Fruit fly (Drosophila melanogaster) whole organism, prepupa: Measurements from ENCODE around the gene Myt1.

Experiments
- CG10631 ChIP-seq: fragments of 200-800 bp; sonication (Bioruptor generic); optimal IDR thresholded peaks from 2 replicates; lab custom pipeline; 2016; ENCODE audit warnings: missing biosample characterization, missing genetic modification characterization
- CG10669 ChIP-seq: fragments of 200-800 bp; sonication (Bioruptor generic); optimal IDR thresholded peaks from 3 replicates; lab custom pipeline; 2018; ENCODE audit warnings: missing biosample characterization, mild to moderate bottlenecking, missing genetic modification characterization, moderate library complexity
- CG11902 ChIP-seq: fragments of 200-800 bp; sonication (Bioruptor generic); optimal IDR thresholded peaks from 3 replicates; lab custom pipeline; 2016; ENCODE audit warnings: missing biosample characterization, missing genetic modification characterization
- CG15336 ChIP-seq: fragments of 200-800 bp; sonication (Bioruptor generic); IDR thresholded peaks from 2 replicates; pipeline ENCODE4 v1.3.6; 2022; ENCODE audit warnings: missing biosample characterization, missing genetic modification characterization
- CG3032 ChIP-seq: fragments of 200-800 bp; optimal IDR thresholded peaks from 2 replicates; lab custom pipeline; 2019; ENCODE audit warnings: missing biosample characterization, mild to moderate bottlenecking, missing genetic modification characterization, moderate library complexity
- CG34406 ChIP-seq: fragments of 200-800 bp; sonication (Bioruptor generic); optimal IDR thresholded peaks from 3 replicates; lab custom pipeline; 2016; ENCODE audit warnings: missing biosample characterization, missing genetic modification characterization
- CG4318 ChIP-seq: fragments of 200-800 bp; sonication (Bioruptor generic); optimal IDR thresholded peaks from 3 replicates; lab custom pipeline; 2017; ENCODE audit warnings: missing biosample characterization, mild to moderate bottlenecking, missing genetic modification characterization
- CG6163 ChIP-seq: fragments of 200-800 bp; sonication (Bioruptor generic); IDR thresholded peaks from 3 replicates; pipeline ENCODE4 v1.3.6; 2022; ENCODE audit warnings: missing biosample characterization, missing genetic modification characterization
- CG6854 ChIP-seq: fragments of 200-800 bp; sonication (Bioruptor generic); optimal IDR thresholded peaks from 2 replicates; lab custom pipeline; 2017; ENCODE audit warnings: missing biosample characterization, mild to moderate bottlenecking, missing genetic modification characterization
- CG8319 ChIP-seq: fragments of 200-800 bp; sonication (Bioruptor generic); optimal IDR thresholded peaks from 3 replicates; lab custom pipeline; 2016; ENCODE audit warnings: missing biosample characterization, missing genetic modification characterization
- CG8632 ChIP-seq: fragments of 200-800 bp; sonication (Bioruptor generic); optimal IDR thresholded peaks from 3 replicates; lab custom pipeline; 2016; ENCODE audit warnings: missing biosample characterization, missing genetic modification characterization
- CG9139 ChIP-seq: fragments of 200-800 bp; sonication (Bioruptor generic); optimal IDR thresholded peaks from 3 replicates; lab custom pipeline; 2017; ENCODE audit warnings: missing biosample characterization, mild to moderate bottlenecking, missing genetic modification characterization
- Eip78C ChIP-seq: fragments of 200-800 bp; sonication (Bioruptor generic); peaks from one replicate; lab custom pipeline; 2016; ENCODE audit warnings: missing biosample characterization, missing genetic modification characterization
- Eip93F ChIP-seq: fragments of 200-800 bp; sonication (Bioruptor generic); optimal IDR thresholded peaks from 2 replicates; lab custom pipeline; 2016; ENCODE audit warnings: missing biosample characterization, mild to moderate bottlenecking, missing genetic modification characterization
- Ets21C ChIP-seq: fragments of 200-800 bp; sonication (Bioruptor generic); optimal IDR thresholded peaks from 3 replicates; lab custom pipeline; 2016; ENCODE audit warnings: missing biosample characterization, missing genetic modification characterization
- Hr39 ChIP-seq: fragments of 200-800 bp; sonication (Bioruptor generic); optimal IDR thresholded peaks from 2 replicates; lab custom pipeline; 2016; ENCODE audit warnings: missing biosample characterization, missing genetic modification characterization
- Hr4 ChIP-seq: fragments of 200-800 bp; sonication (Bioruptor generic); optimal IDR thresholded peaks from 3 replicates; lab custom pipeline; 2016; ENCODE audit warnings: missing biosample characterization, missing genetic modification characterization
- Met ChIP-seq: fragments of 200-800 bp; sonication (Bioruptor generic); optimal IDR thresholded peaks from 3 replicates; lab custom pipeline; 2016; ENCODE audit warnings: missing biosample characterization, missing genetic modification characterization
- OdsH ChIP-seq: fragments of 200-800 bp; sonication (Bioruptor generic); optimal IDR thresholded peaks from 3 replicates; lab custom pipeline; 2016; ENCODE audit warnings: missing biosample characterization, missing genetic modification characterization
- Sox102F ChIP-seq: fragments of 200-800 bp; sonication (Bioruptor generic); optimal IDR thresholded peaks from 2 replicates; lab custom pipeline; 2016; ENCODE audit warnings: missing biosample characterization, mild to moderate bottlenecking, missing genetic modification characterization
- Sox14 ChIP-seq: fragments of 200-800 bp; sonication (Bioruptor generic); optimal IDR thresholded peaks from 3 replicates; lab custom pipeline; 2016; ENCODE audit warnings: missing biosample characterization, missing genetic modification characterization
- achi ChIP-seq: fragments of 200-800 bp; sonication (Bioruptor generic); optimal IDR thresholded peaks from 3 replicates; lab custom pipeline; 2016; ENCODE audit warnings: missing biosample characterization, missing genetic modification characterization
- dac ChIP-seq: fragments of 200-800 bp; sonication (Bioruptor generic); optimal IDR thresholded peaks from 2 replicates; lab custom pipeline; 2017; ENCODE audit warnings: missing biosample characterization, mild to moderate bottlenecking, missing genetic modification characterization
- dsx ChIP-seq: fragments of 200-800 bp; optimal IDR thresholded peaks from 3 replicates; lab custom pipeline; 2019; ENCODE audit warnings: missing biosample characterization, mild to moderate bottlenecking, missing genetic modification characterization, moderate library complexity; ENCODE audit not compliant: poor library complexity, severe bottlenecking
- eg ChIP-seq: fragments of 200-800 bp; sonication (Bioruptor generic); IDR thresholded peaks from 3 replicates; pipeline ENCODE4 v1.3.6; 2022; ENCODE audit warnings: missing biosample characterization, missing genetic modification characterization
- esn ChIP-seq: fragments of 200-800 bp; sonication (Bioruptor generic); optimal IDR thresholded peaks from 2 replicates; lab custom pipeline; 2016; ENCODE audit warnings: missing biosample characterization, mild to moderate bottlenecking, missing genetic modification characterization, moderate library complexity
- fd85E ChIP-seq: fragments of 200-800 bp; sonication (Bioruptor generic); optimal IDR thresholded peaks from 3 replicates; lab custom pipeline; 2016; ENCODE audit warnings: missing biosample characterization, missing genetic modification characterization
- fkh ChIP-seq: fragments of 200-800 bp; sonication (Bioruptor generic); optimal IDR thresholded peaks from 3 replicates; lab custom pipeline; 2017; ENCODE audit warnings: missing biosample characterization, mild to moderate bottlenecking, missing genetic modification characterization, moderate library complexity
- lz ChIP-seq: fragments of 200-800 bp; sonication (Bioruptor generic); optimal IDR thresholded peaks from 3 replicates; lab custom pipeline; 2016; ENCODE audit warnings: missing biosample characterization, missing genetic modification characterization
- net ChIP-seq: fragments of 200-800 bp; sonication (Bioruptor generic); optimal IDR thresholded peaks from 3 replicates; lab custom pipeline; 2016; ENCODE audit warnings: missing biosample characterization, missing genetic modification characterization
- pdm3 ChIP-seq: fragments of 200-800 bp; sonication (Bioruptor generic); optimal IDR thresholded peaks from 3 replicates; lab custom pipeline; 2016; ENCODE audit warnings: missing biosample characterization, missing genetic modification characterization
- spab ChIP-seq: fragments of 200-800 bp; sonication (Bioruptor generic); optimal IDR thresholded peaks from 2 replicates; lab custom pipeline; 2017; ENCODE audit warnings: missing biosample characterization, mild to moderate bottlenecking, missing genetic modification characterization, missing genetic modification reagents
- ss ChIP-seq, 2 experiments: fragments of 200-800 bp; sonication (Bioruptor generic); optimal IDR thresholded peaks; 2 replicates in 1 of 2; 3 replicates in 1 of 2; lab custom pipeline; 2017 to 2018; ENCODE audit warnings: mild to moderate bottlenecking in 2 of 2, missing biosample characterization in 2 of 2, missing genetic modification characterization in 2 of 2, moderate library complexity in 1 of 2
- svp ChIP-seq: fragments of 200-800 bp; sonication (Bioruptor generic); peaks from one replicate; lab custom pipeline; 2016; ENCODE audit warnings: missing biosample characterization, missing genetic modification characterization
- topi ChIP-seq: fragments of 200-800 bp; sonication (Bioruptor generic); optimal IDR thresholded peaks from 3 replicates; lab custom pipeline; 2016; ENCODE audit warnings: missing biosample characterization, missing genetic modification characterization
- vri ChIP-seq: fragments of 200-800 bp; sonication (Bioruptor generic); optimal IDR thresholded peaks from 3 replicates; lab custom pipeline; 2016; ENCODE audit warnings: missing biosample characterization, mild to moderate bottlenecking, missing genetic modification characterization

The Myt1 gene

dm6 chr3L:5770113-5770798 lies 9.1 kb downstream of the Myt1 start (continued):
- TF ChIP-seq achi (GFP tag; lab: Kevin White, UChicago) (peak; percentile 39), dac (peak; percentile 6), CG10669 (peak; percentile 78), OdsH (no peak), fd85E (GFP tag; lab: Kevin White, UChicago) (no peak), eg (GFP tag; lab: Robert Waterston, UW) (peak; percentile 66; the same call in 2 of the 3 replicates), topi (GFP tag; lab: Kevin White, UChicago) (no peak), CG6163 (peak; percentile 90), lz (no peak), CG34406 (peak; percentile 41), vri (peak; percentile 59), CG9139 (GFP tag; lab: Kevin White, UChicago) (peak; percentile 94), Hr4 (no peak), Hr39 (no peak), Met (GFP tag; lab: Kevin White, UChicago) (no peak), Ets21C (no peak), pdm3 (GFP tag; lab: Kevin White, UChicago) (no peak), CG8632 (GFP tag; lab: Kevin White, UChicago) (no peak), CG4318 (GFP tag; lab: Kevin White, UChicago) (no peak), fkh (GFP tag; lab: Kevin White, UChicago) (peak; percentile 37), CG3032 (tag; lab: Kevin White, UChicago) (peak; percentile 82), CG10631 (GFP tag; lab: Kevin White, UChicago) (no peak)

DNA sequence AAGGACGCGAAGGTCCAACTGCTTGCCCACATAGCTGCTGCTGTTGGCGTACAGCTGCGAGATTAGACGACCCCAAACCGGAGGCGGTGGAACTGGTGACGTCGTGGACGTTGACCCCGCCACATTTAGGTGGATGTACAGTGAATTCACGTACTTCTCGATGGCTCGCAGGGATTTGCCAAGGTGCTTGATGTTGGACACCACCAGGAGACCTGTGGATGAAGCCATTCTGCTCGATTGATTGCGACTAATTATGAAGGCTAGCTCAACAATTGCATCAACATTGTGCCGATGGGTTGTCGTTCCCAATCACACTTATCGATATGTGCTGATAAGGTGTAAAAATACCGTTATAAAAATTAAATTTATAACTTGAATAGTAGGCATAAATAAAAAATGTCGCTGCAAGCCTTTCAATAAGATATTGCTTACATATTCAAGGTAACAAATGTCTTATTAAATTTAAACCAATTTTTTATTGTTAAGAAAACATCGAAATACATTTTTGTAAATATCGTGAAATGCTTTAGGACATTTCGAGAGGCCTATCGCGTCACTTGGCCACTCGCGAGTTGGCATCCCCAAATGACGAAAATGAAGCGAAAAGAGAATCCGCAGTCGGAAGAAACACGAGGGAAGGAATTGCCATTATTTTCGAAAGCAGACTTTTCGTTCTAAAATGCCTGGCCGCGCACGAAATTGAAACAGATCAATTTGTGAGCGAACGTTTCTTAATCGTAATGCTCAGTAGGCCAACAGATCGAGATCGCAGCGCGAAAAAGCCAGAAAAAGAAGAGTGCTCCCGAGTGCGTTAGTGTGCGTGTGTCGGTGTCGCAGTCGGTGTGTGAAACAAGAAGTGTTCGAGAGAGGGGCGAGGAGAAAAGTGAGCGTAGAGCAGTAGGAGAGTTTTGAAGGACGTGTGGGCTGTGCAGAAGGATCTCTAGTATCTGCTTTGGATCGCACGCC lies 10.6 kb downstream of the Myt1 start, which contains the start of the genes Ppat-Dpck and scny:
Gene Ppat-Dpck, minus strand, starts transcription at position 263 of the 966 bp plus-strand sequence.
Gene scny, plus strand, starts transcription at position 471 of the 966 bp plus-strand sequence.
- TF ChIP-seq Eip93F (GFP tag; lab: Kevin White, UChicago) (no peak), CG8319 (no peak), CG15336 (GFP tag; lab: Robert Waterston, UW) (0 out of 2 replicates have a peak, but pooled peaks have one; percentile 15), esn (GFP tag; lab: Kevin White, UChicago) (peak; percentile 43), CG3032 (tag; lab: Kevin White, UChicago) (peak; percentile 8), svp (GFP tag; lab: Kevin White, UChicago) (peak; percentile 61), CG6854 (GFP tag; lab: Kevin White, UChicago) (peak; percentile 31), CG10669 (no peak), Sox14 (GFP tag; lab: Kevin White, UChicago) (peak; percentile 16), dsx (peak; percentile 50), spab (GFP tag; lab: Kevin White, UChicago) (no peak), topi (GFP tag; lab: Kevin White, UChicago) (peak; percentile 5), CG4318 (GFP tag; lab: Kevin White, UChicago) (no peak)

- no peak for TF ChIP-seq lz
- no peak for TF ChIP-seq dsx
- no peak for TF ChIP-seq Sox102F (GFP tag; lab: Kevin White, UChicago)
- no peak for TF ChIP-seq Hr39
- TF ChIP-seq Eip93F (GFP tag; lab: Kevin White, UChicago): no peak
- TF ChIP-seq ss (GFP tag; optimal IDR thresholded peaks at IDR 0.05; lab: Kevin White, UChicago): no peak
- TF ChIP-seq Sox14 (GFP tag; lab: Kevin White, UChicago): no peak
- TF ChIP-seq Eip78C (GFP tag; lab: Kevin White, UChicago): no peak
- no peak for TF ChIP-seq CG11902 (GFP tag; lab: Kevin White, UChicago)
- TF ChIP-seq net (GFP tag; lab: Kevin White, UChicago): no peak
Measured at dm6 chr3L:5765844-5766200, 13.6 kb downstream of the Myt1 start, which contains the start of gene Txl. TSS of gene Txl (plus strand) at chr3L:5765846.
